Worm (Caenorhabditis elegans): Measurements from ENCODE around the gene set-11.

DNA sequence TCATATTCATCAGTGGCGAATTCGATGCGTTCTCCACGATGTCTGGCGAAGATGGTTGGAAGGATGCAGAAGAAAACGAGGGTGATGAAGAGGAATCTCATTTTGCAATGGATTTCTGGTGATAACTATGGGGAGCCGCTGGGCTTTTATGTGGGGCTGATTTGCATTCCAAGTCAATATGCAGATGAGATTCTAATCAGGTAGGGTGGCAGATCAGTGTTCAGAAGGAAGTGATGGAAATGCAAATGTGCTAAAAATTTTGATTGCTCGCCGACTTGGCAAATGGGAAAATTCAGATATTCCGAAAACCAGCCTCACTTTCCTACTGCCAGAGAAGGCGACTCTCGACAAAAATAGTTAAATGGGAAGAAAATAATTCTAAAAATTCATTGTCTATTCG lies 2.3 kb downstream of the set-11 start, which contains the start of gene nspf-3:
- TF ChIP-seq nhr-11 (tag; optimal IDR thresholded peaks at IDR 0.05) = no peak
- no peak for TF ChIP-seq nhr-76 (tag; optimal IDR thresholded peaks at IDR 0.05)
